Fruit fly (Drosophila melanogaster): ENCODE results near the gene ftz.

DNA sequence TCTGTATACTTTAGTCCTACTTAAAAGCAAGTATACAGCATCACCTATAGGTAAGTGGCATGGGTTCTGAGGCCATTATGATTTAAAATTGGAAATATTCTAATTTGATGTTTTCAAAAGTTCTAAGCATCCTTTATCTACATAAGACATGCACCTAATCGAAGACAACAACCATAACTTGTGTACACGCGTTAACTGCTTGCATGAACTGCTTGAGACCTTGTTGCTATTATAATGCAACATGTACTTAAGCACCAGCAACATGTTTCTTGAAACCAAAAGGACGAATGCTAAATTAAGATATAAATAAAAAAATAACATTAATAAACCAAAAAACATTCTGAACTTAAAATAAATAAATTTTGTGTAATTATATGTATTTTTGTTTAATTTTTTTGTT lies 6.7 kb downstream of the ftz start:
- TF ChIP-seq pan (optimal IDR thresholded peaks at IDR 0.05) (no peak), psq (GFP tag; optimal IDR thresholded peaks at IDR 0.05) (no peak), N (GFP tag; optimal IDR thresholded peaks at IDR 0.05) (no peak), GATAd (GFP tag; optimal IDR thresholded peaks at IDR 0.05) (no peak), h (GFP tag; optimal IDR thresholded peaks at IDR 0.05) (no peak), fru (GFP tag; optimal IDR thresholded peaks at IDR 0.05) (no peak), Hr78 (GFP tag; optimal IDR thresholded peaks at IDR 0.05) (no peak), lola (GFP tag; optimal IDR thresholded peaks at IDR 0.05) (no peak), Myc (optimal IDR thresholded peaks at IDR 0.05) (peak; percentile 38), Abd-B (GFP tag; optimal IDR thresholded peaks at IDR 0.05) (no peak)

Measured in whole organism, wandering third instar larva.